Worm (Caenorhabditis elegans) whole organism, L1 larva: Measurements from ENCODE around the gene cpna-3.
A peak's percentile ranks its signal among the peaks of the same experiment; 100 is the strongest.

Experiments used
- C04F5.9 ChIP-seq: sonication (generic microtip); optimal IDR thresholded peaks from 2 replicates; lab custom pipeline; 2016; ENCODE audit warnings: missing genetic modification characterization, missing compliant biosample characterization
- C16A3.4 ChIP-seq: fragments of 150-350 bp; optimal IDR thresholded peaks from 2 replicates; lab custom pipeline; 2014; ENCODE audit warnings: missing biosample characterization, missing genetic modification characterization
- C34B4.2 ChIP-seq: sonication (generic microtip); optimal IDR thresholded peaks from 2 replicates; lab custom pipeline; 2017; ENCODE audit warnings: mild to moderate bottlenecking, missing genetic modification characterization, missing compliant biosample characterization
- F16B12.6 ChIP-seq: fragments of 150-350 bp; optimal IDR thresholded peaks from 2 replicates; lab custom pipeline; 2014; ENCODE audit warnings: missing biosample characterization, missing genetic modification characterization
- Y116A8C.19 ChIP-seq: sonication (generic microtip); optimal IDR thresholded peaks from 2 replicates; lab custom pipeline; 2016; ENCODE audit warnings: missing compliant biosample characterization, missing genetic modification characterization, borderline replicate concordance
- aha-1 ChIP-seq: fragments of 150-350 bp; optimal IDR thresholded peaks from 2 replicates; lab custom pipeline; 2014; ENCODE audit warnings: missing biosample characterization, missing genetic modification characterization
- ama-1 ChIP-seq: fragments of 150-350 bp; optimal IDR thresholded peaks from 2 replicates; lab custom pipeline; 2014
- ceh-8 ChIP-seq: fragments of 200-800 bp; sonication (Bioruptor generic); optimal IDR thresholded peaks from 2 replicates; lab custom pipeline; 2018; ENCODE audit warnings: mild to moderate bottlenecking, missing genetic modification characterization, moderate library complexity, missing compliant biosample characterization
- ceh-88 ChIP-seq: fragments of 200-800 bp; sonication (Bioruptor generic); IDR thresholded peaks from 2 replicates; pipeline ENCODE4 v1.3.6; 2022; ENCODE audit warnings: missing genetic modification characterization, missing compliant biosample characterization
- dpl-1 ChIP-seq, 3 experiments: fragments of 150-350 bp in 2 of 3; sonication (generic microtip) in 1 of 3; optimal IDR thresholded peaks; 2 replicates each; lab custom pipeline; 2014 to 2017; ENCODE audit warnings: missing biosample characterization in 3 of 3, missing genetic modification characterization in 3 of 3, missing genetic modification reagents in 3 of 3
- dsc-1 ChIP-seq: sonication (generic microtip); optimal IDR thresholded peaks from 2 replicates; lab custom pipeline; 2016; ENCODE audit warnings: mild to moderate bottlenecking, missing genetic modification characterization, missing compliant biosample characterization
- efl-3 ChIP-seq: fragments of 200-800 bp; sonication (Bioruptor generic); optimal IDR thresholded peaks from 2 replicates; lab custom pipeline; 2018; ENCODE audit warnings: mild to moderate bottlenecking, missing genetic modification characterization, missing compliant biosample characterization
- egl-27 ChIP-seq, 2 experiments: fragments of 150-350 bp in 1 of 2; sonication (generic microtip); optimal IDR thresholded peaks; 3 replicates each; lab custom pipeline; 2017 to 2018; ENCODE audit warnings: missing biosample characterization in 2 of 2, missing genetic modification characterization in 2 of 2, missing genetic modification reagents in 2 of 2
- elt-2 ChIP-seq: sonication (generic microtip); optimal IDR thresholded peaks from 2 replicates; lab custom pipeline; 2016; ENCODE audit warnings: missing genetic modification characterization, mild to moderate bottlenecking, inconsistent platforms, missing compliant biosample characterization, missing genetic modification reagents
- elt-3 ChIP-seq, 6 experiments: fragments of 150-350 bp in 1 of 6; sonication (generic microtip); optimal IDR thresholded peaks; 2 replicates each; lab custom pipeline; 2017 to 2018; ENCODE audit warnings: missing biosample characterization in 6 of 6, missing genetic modification characterization in 6 of 6, inconsistent platforms in 1 of 6
- fkh-10 ChIP-seq: sonication (generic microtip); optimal IDR thresholded peaks from 2 replicates; lab custom pipeline; 2017; ENCODE audit warnings: missing biosample characterization, missing genetic modification reagents, missing genetic modification characterization
- fkh-4 ChIP-seq: sonication (generic microtip); optimal IDR thresholded peaks from 2 replicates; lab custom pipeline; 2016; ENCODE audit warnings: missing compliant biosample characterization, missing genetic modification characterization, borderline replicate concordance
- fkh-8 ChIP-seq: sonication (generic microtip); optimal IDR thresholded peaks from 2 replicates; lab custom pipeline; 2016; ENCODE audit warnings: mild to moderate bottlenecking, missing genetic modification characterization, missing compliant biosample characterization
- fos-1 ChIP-seq: fragments of 150-350 bp; optimal IDR thresholded peaks from 2 replicates; lab custom pipeline; 2014; ENCODE audit warnings: missing biosample characterization, missing genetic modification characterization
- hlh-17 ChIP-seq: fragments of 200-800 bp; sonication (Bioruptor generic); optimal IDR thresholded peaks from 2 replicates; lab custom pipeline; 2018; ENCODE audit warnings: missing genetic modification characterization, mild to moderate bottlenecking, missing compliant biosample characterization, moderate library complexity, borderline replicate concordance
- jun-1 ChIP-seq: fragments of 150-350 bp; optimal IDR thresholded peaks from 2 replicates; lab custom pipeline; 2014; ENCODE audit warnings: missing biosample characterization, missing genetic modification reagents, missing genetic modification characterization
- lin-13 ChIP-seq: fragments of 150-350 bp; optimal IDR thresholded peaks from 2 replicates; lab custom pipeline; 2014; ENCODE audit warnings: missing biosample characterization, missing genetic modification reagents, missing genetic modification characterization
- lin-14 ChIP-seq: fragments of 200-800 bp; sonication (Bioruptor generic); optimal IDR thresholded peaks from 2 replicates; lab custom pipeline; 2018; ENCODE audit warnings: mild to moderate bottlenecking, missing genetic modification characterization, moderate library complexity, missing compliant biosample characterization
- lin-15B ChIP-seq: fragments of 150-350 bp; sonication (generic microtip); optimal IDR thresholded peaks from 3 replicates; lab custom pipeline; 2014; ENCODE audit warnings: missing biosample characterization, missing genetic modification characterization
- lin-35 ChIP-seq, 2 experiments: fragments of 150-350 bp; optimal IDR thresholded peaks; 2 replicates each; lab custom pipeline; 2014; ENCODE audit warnings: missing biosample characterization in 2 of 2, missing genetic modification characterization in 2 of 2, missing genetic modification reagents in 2 of 2
- mab-9 ChIP-seq: fragments of 200-800 bp; sonication (Bioruptor generic); IDR thresholded peaks from 2 replicates; pipeline ENCODE4 v1.3.6; 2022; ENCODE audit warnings: missing genetic modification reagents, missing genetic modification characterization, missing compliant biosample characterization
- mdl-1 ChIP-seq, 2 experiments: fragments of 150-350 bp; optimal IDR thresholded peaks; 2 replicates each; lab custom pipeline; 2014 to 2017; ENCODE audit warnings: missing biosample characterization in 2 of 2, missing genetic modification characterization in 2 of 2, inconsistent platforms in 1 of 2
- mep-1 ChIP-seq: fragments of 150-350 bp; optimal IDR thresholded peaks from 2 replicates; lab custom pipeline; 2014; ENCODE audit warnings: missing biosample characterization, missing genetic modification characterization
- nhr-11 ChIP-seq: fragments of 150-350 bp; optimal IDR thresholded peaks from 2 replicates; lab custom pipeline; 2014; ENCODE audit warnings: missing biosample characterization, missing genetic modification characterization
- nhr-20 ChIP-seq: sonication (generic microtip); optimal IDR thresholded peaks from 2 replicates; lab custom pipeline; 2016; ENCODE audit warnings: mild to moderate bottlenecking, missing genetic modification characterization, missing compliant biosample characterization
- nhr-237 ChIP-seq: fragments of 150-350 bp; optimal IDR thresholded peaks from 2 replicates; lab custom pipeline; 2014; ENCODE audit warnings: missing biosample characterization, missing genetic modification characterization
- nhr-28 ChIP-seq: fragments of 150-350 bp; optimal IDR thresholded peaks from 2 replicates; lab custom pipeline; 2014; ENCODE audit warnings: missing biosample characterization, missing genetic modification characterization
- nhr-71 ChIP-seq: sonication (generic microtip); optimal IDR thresholded peaks from 2 replicates; lab custom pipeline; 2016; ENCODE audit warnings: mild to moderate bottlenecking, missing genetic modification characterization, moderate library complexity, missing compliant biosample characterization
- nhr-77 ChIP-seq: fragments of 150-350 bp; optimal IDR thresholded peaks from 2 replicates; lab custom pipeline; 2014; ENCODE audit warnings: missing biosample characterization, missing genetic modification characterization
- pag-3 ChIP-seq: sonication (generic microtip); optimal IDR thresholded peaks from 2 replicates; lab custom pipeline; 2017; ENCODE audit warnings: missing genetic modification characterization, mild to moderate bottlenecking, missing compliant biosample characterization, antibody characterized with exemption, borderline replicate concordance; ENCODE audit not compliant: insufficient read depth
- pax-3 ChIP-seq: fragments of 200-800 bp; sonication (Bioruptor generic); optimal IDR thresholded peaks from 2 replicates; lab custom pipeline; 2018; ENCODE audit warnings: mild to moderate bottlenecking, missing genetic modification characterization, moderate library complexity, missing compliant biosample characterization
- pqm-1 ChIP-seq: sonication (generic microtip); optimal IDR thresholded peaks from 3 replicates; lab custom pipeline; 2017; ENCODE audit warnings: missing biosample characterization, missing genetic modification characterization
- rnt-1 ChIP-seq: sonication (generic microtip); optimal IDR thresholded peaks from 2 replicates; lab custom pipeline; 2016; ENCODE audit warnings: mild to moderate bottlenecking, missing genetic modification characterization, moderate library complexity, missing compliant biosample characterization
- skn-1 ChIP-seq: fragments of 150-350 bp; optimal IDR thresholded peaks from 2 replicates; lab custom pipeline; 2014; ENCODE audit warnings: missing biosample characterization, missing genetic modification characterization
- snpc-4 ChIP-seq: fragments of 150-350 bp; optimal IDR thresholded peaks from 2 replicates; lab custom pipeline; 2014; ENCODE audit warnings: missing biosample characterization, missing genetic modification characterization
- snu-23 ChIP-seq: sonication (generic microtip); optimal IDR thresholded peaks from 2 replicates; lab custom pipeline; 2016; ENCODE audit warnings: missing genetic modification characterization, missing compliant biosample characterization
- sptf-1 ChIP-seq: fragments of 150-350 bp; optimal IDR thresholded peaks from 2 replicates; lab custom pipeline; 2014; ENCODE audit warnings: missing biosample characterization, missing genetic modification characterization
- swsn-7 ChIP-seq: sonication (generic microtip); optimal IDR thresholded peaks from 2 replicates; lab custom pipeline; 2016; ENCODE audit warnings: missing genetic modification characterization, missing compliant biosample characterization
- tlp-1 ChIP-seq: fragments of 150-350 bp; optimal IDR thresholded peaks from 2 replicates; lab custom pipeline; 2014; ENCODE audit warnings: missing biosample characterization, missing genetic modification characterization
- unc-130 ChIP-seq: fragments of 150-350 bp; optimal IDR thresholded peaks from 2 replicates; lab custom pipeline; 2017; ENCODE audit warnings: missing biosample characterization, missing genetic modification characterization, inconsistent platforms
- xbp-1 ChIP-seq: sonication (generic microtip); optimal IDR thresholded peaks from 2 replicates; lab custom pipeline; 2016; ENCODE audit warnings: missing genetic modification characterization, missing compliant biosample characterization
- zip-4 ChIP-seq: fragments of 200-800 bp; sonication (Bioruptor generic); optimal IDR thresholded peaks from 2 replicates; lab custom pipeline; 2018; ENCODE audit warnings: mild to moderate bottlenecking, missing genetic modification characterization, moderate library complexity, missing compliant biosample characterization
- ztf-11 ChIP-seq, 2 experiments: sonication (generic microtip); optimal IDR thresholded peaks; 2 replicates each; lab custom pipeline; 2016 to 2017; ENCODE audit warnings: missing genetic modification characterization in 2 of 2, missing biosample characterization in 1 of 2, missing compliant biosample characterization in 1 of 2
- ztf-4 ChIP-seq: fragments of 150-350 bp; optimal IDR thresholded peaks from 2 replicates; lab custom pipeline; 2014; ENCODE audit warnings: missing biosample characterization, missing genetic modification characterization

Gene cpna-3

ce11 chrIV:9063518-9063917 is 33.1 kb upstream of the cpna-3 start (continued):
- TF ChIP-seq mdl-1 (tag; optimal IDR thresholded peaks at IDR 0.05; lab: Kevin White, UChicago) = no peak
- no peak for TF ChIP-seq nhr-77
- peak; percentile 72 for TF ChIP-seq dsc-1
- TF ChIP-seq xbp-1 = no peak
- no peak for TF ChIP-seq snpc-4 (tag; lab: Kevin White, UChicago)
- TF ChIP-seq aha-1 (tag; lab: Kevin White, UChicago) = no peak
- TF ChIP-seq nhr-11 (tag; lab: Kevin White, UChicago) = no peak
- TF ChIP-seq nhr-28 (tag; lab: Kevin White, UChicago) = no peak
- peak; percentile 13 for TF ChIP-seq pax-3
- TF ChIP-seq fkh-4 = no peak
- TF ChIP-seq nhr-71 (tag; lab: Kevin White, UChicago) = peak; percentile 90
- TF ChIP-seq C04F5.9 (tag; lab: Kevin White, UChicago) = no peak
- TF ChIP-seq swsn-7 = peak; percentile 17
- peak; percentile 50 for TF ChIP-seq lin-14 (GFP tag; lab: Kevin White, UChicago)
- no peak for TF ChIP-seq sptf-1
- no peak for TF ChIP-seq tlp-1 (tag; lab: Kevin White, UChicago)
- no peak for TF ChIP-seq egl-27 (tag; optimal IDR thresholded peaks at IDR 0.05; lab: Kevin White, UChicago)
- no peak for TF ChIP-seq zip-4 (GFP tag; lab: Kevin White, UChicago)
- no peak for TF ChIP-seq skn-1
- TF ChIP-seq fkh-10 (GFP tag; lab: Kevin White, UChicago) = peak; percentile 21
- TF ChIP-seq dpl-1 (GFP tag; optimal IDR thresholded peaks at IDR 0.05; lab: Kevin White, UChicago) = no peak
- TF ChIP-seq Y116A8C.19 = no peak
- peak; percentile 9 for TF ChIP-seq fos-1 (tag; lab: Kevin White, UChicago)
- TF ChIP-seq ztf-11 (tag; optimal IDR thresholded peaks at IDR 0.05; lab: Kevin White, UChicago) = no peak
- TF ChIP-seq nhr-20 (tag; lab: Kevin White, UChicago) = peak; percentile 80
- TF ChIP-seq pqm-1 = no peak
- no peak for TF ChIP-seq pag-3 (tag; lab: Kevin White, UChicago)
- no peak for TF ChIP-seq mep-1
- no peak for TF ChIP-seq ceh-8
- TF ChIP-seq C16A3.4 (tag; lab: Kevin White, UChicago) = no peak

ce11 chrIV:9069703-9070102 is 26.9 kb upstream of the cpna-3 start, which contains the start of gene nhr-11:
Gene nhr-11, plus strand, starts transcription at chrIV:9070003.
- no peak for TF ChIP-seq ceh-88 (GFP tag; lab: Robert Waterston, UW)
- TF ChIP-seq fkh-8 (tag; lab: Kevin White, UChicago) = peak; percentile 45
- TF ChIP-seq, all 84 proteins: peak for 1

DNA sequence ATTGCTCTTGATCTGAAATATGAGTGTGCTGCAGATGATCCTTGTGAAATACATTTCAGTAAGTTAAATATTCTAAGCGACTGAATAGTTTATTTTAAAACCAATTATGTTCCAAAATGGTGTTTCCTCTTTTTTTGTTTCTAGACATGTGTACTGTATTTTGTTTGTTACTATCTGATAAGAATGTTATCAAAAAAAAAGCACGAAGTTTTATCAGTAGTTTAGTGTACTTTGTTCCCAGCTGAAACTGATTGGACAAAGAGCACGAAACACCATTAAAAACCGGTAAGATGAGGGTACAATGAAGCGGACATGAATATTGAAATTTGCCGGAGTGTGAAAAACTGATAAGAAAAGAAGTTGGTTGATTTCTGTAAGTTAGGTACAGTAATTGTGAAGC is 26.5 kb upstream of the cpna-3 start:
- no peak for TF ChIP-seq efl-3
- no peak for TF ChIP-seq F16B12.6
- TF ChIP-seq nhr-237 (tag; lab: Kevin White, UChicago) = no peak
- no peak for TF ChIP-seq ceh-8
- TF ChIP-seq ztf-4 (tag; lab: Kevin White, UChicago) = no peak
- TF ChIP-seq lin-13 = no peak
- no peak for TF ChIP-seq mab-9 (GFP tag; lab: Robert Waterston, UW)
- peak; percentile 79 for TF ChIP-seq elt-2 (tag; lab: Kevin White, UChicago)
- TF ChIP-seq, all 84 proteins: peak for 1

DNA sequence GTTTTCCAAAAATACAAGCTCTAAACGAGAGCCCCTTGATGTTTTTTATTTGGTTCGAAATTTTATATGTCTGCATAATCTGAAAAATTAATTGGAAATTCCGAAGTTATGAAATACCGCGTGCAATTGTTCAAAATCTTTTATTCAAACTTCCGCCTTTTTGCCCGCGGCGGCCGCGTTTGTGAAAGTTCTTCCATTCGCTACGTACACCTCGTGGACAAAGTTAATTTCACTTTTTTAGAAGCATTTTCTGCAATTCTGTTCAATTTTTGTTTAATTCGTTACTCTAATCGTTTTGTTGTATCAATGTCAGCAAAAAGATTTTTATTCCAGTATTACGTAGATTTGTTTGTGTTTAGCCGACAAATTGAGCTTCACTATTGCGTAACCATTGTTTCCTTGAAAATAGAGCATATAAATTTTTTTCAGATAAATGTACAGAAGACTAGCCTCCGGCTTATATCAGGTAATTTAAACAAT is 22.4 kb upstream of the cpna-3 start, which contains the start of gene mppb-1:
mppb-1 (plus strand) TSS at position 430 of the 480 bp plus-strand sequence.
- TF ChIP-seq ztf-4 (tag; lab: Kevin White, UChicago) (no peak), lin-15B (tag; lab: Kevin White, UChicago) (peak; percentile 52), swsn-7 (peak; percentile 87), elt-2 (tag; lab: Kevin White, UChicago) (peak; percentile 72), hlh-17 (GFP tag; lab: Kevin White, UChicago) (no peak), unc-130 (tag; lab: Kevin White, UChicago) (peak; percentile 88), fkh-10 (GFP tag; lab: Kevin White, UChicago) (peak; percentile 41), ama-1 (lab: Kevin White, UChicago) (peak; percentile 15), nhr-237 (tag; lab: Kevin White, UChicago) (peak; percentile 63), rnt-1 (tag; lab: Kevin White, UChicago) (peak; percentile 100), elt-3 (tag; optimal IDR thresholded peaks at IDR 0.05; lab: Kevin White, UChicago) (peak in 2 of 6 experiments; percentile 22 to 51), jun-1 (peak; percentile 76), snu-23 (GFP tag; lab: Kevin White, UChicago) (peak; percentile 90), lin-35 (GFP tag; optimal IDR thresholded peaks at IDR 0.05; lab: Kevin White, UChicago) (peak; percentile 97 to 98), fos-1 (tag; lab: Kevin White, UChicago) (peak; percentile 61), egl-27 (tag; optimal IDR thresholded peaks at IDR 0.05; lab: Kevin White, UChicago) (no peak), C34B4.2 (peak; percentile 32)
